Worm (Caenorhabditis elegans) whole organism, early embryonic: ENCODE data around the gene F35E8.6.

Experiments used
- B0310.2 ChIP-seq: sonication (generic microtip); optimal IDR thresholded peaks from 2 replicates; lab custom pipeline; 2016; ENCODE audit warnings: mild to moderate bottlenecking, missing genetic modification characterization, missing compliant biosample characterization
- F13C5.2 ChIP-seq: sonication (generic microtip); optimal IDR thresholded peaks from 2 replicates; lab custom pipeline; 2017; ENCODE audit warnings: mild to moderate bottlenecking, missing genetic modification characterization, inconsistent platforms, missing compliant biosample characterization
- ama-1 ChIP-seq: fragments of 150-350 bp; optimal IDR thresholded peaks from 2 replicates; lab custom pipeline; 2014
- ceh-13 ChIP-seq: fragments of 200-800 bp; sonication (Bioruptor generic); optimal IDR thresholded peaks from 2 replicates; lab custom pipeline; 2018; ENCODE audit warnings: mild to moderate bottlenecking, missing genetic modification characterization, missing compliant biosample characterization
- ceh-36 ChIP-seq: sonication (generic microtip); optimal IDR thresholded peaks from 2 replicates; lab custom pipeline; 2016; ENCODE audit warnings: missing genetic modification characterization, inconsistent platforms, missing compliant biosample characterization
- flt-1 ChIP-seq: fragments of 200-800 bp; sonication (Bioruptor generic); IDR thresholded peaks from 2 replicates; pipeline ENCODE4 v1.3.6; 2022; ENCODE audit warnings: missing genetic modification characterization, missing compliant biosample characterization
- hmbx-1 ChIP-seq: sonication (generic microtip); optimal IDR thresholded peaks from 2 replicates; lab custom pipeline; 2016; ENCODE audit warnings: mild to moderate bottlenecking, missing genetic modification characterization, missing compliant biosample characterization
- hnd-1 ChIP-seq: sonication (generic microtip); optimal IDR thresholded peaks from 2 replicates; lab custom pipeline; 2016; ENCODE audit warnings: missing genetic modification characterization, missing compliant biosample characterization
- pes-1 ChIP-seq: fragments of 200-800 bp; sonication (Bioruptor generic); IDR thresholded peaks from 2 replicates; pipeline ENCODE4 v1.3.6; 2022; ENCODE audit warnings: missing genetic modification reagents, missing genetic modification characterization, missing compliant biosample characterization
- tbx-11 ChIP-seq: fragments of 200-800 bp; sonication (Bioruptor generic); IDR thresholded peaks from 2 replicates; pipeline ENCODE4 v1.3.6; 2022; ENCODE audit warnings: missing genetic modification characterization, missing compliant biosample characterization
- tra-4 ChIP-seq: sonication (generic microtip); optimal IDR thresholded peaks from 2 replicates; lab custom pipeline; 2017; ENCODE audit warnings: missing genetic modification characterization, missing compliant biosample characterization

DNA sequence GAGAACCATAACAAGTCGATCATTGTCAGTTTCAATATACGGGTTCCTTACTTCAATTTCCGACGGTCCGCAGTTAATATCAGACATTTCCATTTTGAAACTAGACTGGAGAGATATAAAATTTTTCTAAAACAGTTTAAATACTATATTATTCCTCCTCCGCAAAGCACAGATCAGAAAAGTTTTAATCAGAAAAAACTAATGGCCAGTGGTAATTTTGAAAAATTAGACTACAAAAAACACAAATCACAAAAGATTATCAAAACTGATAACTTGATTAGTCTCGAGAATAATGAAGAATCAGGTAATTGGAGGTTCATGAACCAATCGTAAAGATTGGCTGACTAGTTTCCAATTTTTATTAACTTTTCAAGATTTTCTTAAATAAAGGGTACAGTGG, 26.0 kb upstream of the F35E8.6 start, which contains the start of gene T06C12.9:
- TF ChIP-seq ama-1 (no peak), flt-1 (GFP tag; lab: Robert Waterston, UW) (no peak), tbx-11 (GFP tag; lab: Robert Waterston, UW) (no peak), pes-1 (GFP tag; lab: Robert Waterston, UW) (no peak), B0310.2 (tag; lab: Kevin White, UChicago) (no peak), F13C5.2 (tag; lab: Kevin White, UChicago) (no peak), hnd-1 (tag; lab: Kevin White, UChicago) (no peak), ceh-13 (GFP tag; lab: Kevin White, UChicago) (no peak), ceh-36 (no peak), hmbx-1 (tag; lab: Kevin White, UChicago) (no peak), tra-4 (tag; lab: Kevin White, UChicago) (no peak)
